Worm (Caenorhabditis elegans) whole organism, young adult: ENCODE data around the gene cisd-3.2.

Source experiments
- B0035.1 ChIP-seq: sonication (generic microtip); optimal IDR thresholded peaks from 2 replicates; lab custom pipeline; 2016; ENCODE audit warnings: missing genetic modification characterization, mild to moderate bottlenecking, missing compliant biosample characterization, missing genotype, missing genetic modification reagents
- C06A6.2 ChIP-seq: fragments of 200-800 bp; sonication (Bioruptor generic); conservative IDR thresholded peaks from 2 replicates; pipeline ENCODE4 v1.3.6; 2022; ENCODE audit warnings: missing genetic modification characterization, missing compliant biosample characterization
- F37B4.10 ChIP-seq: fragments of 200-800 bp; sonication (Bioruptor generic); IDR thresholded peaks from 2 replicates; pipeline ENCODE4 v1.3.6; 2022; ENCODE audit warnings: missing genetic modification characterization, missing compliant biosample characterization
- F39B2.1 ChIP-seq: fragments of 200-800 bp; sonication (Bioruptor generic); IDR thresholded peaks from 2 replicates; pipeline ENCODE4 v1.3.6; 2022; ENCODE audit warnings: missing genetic modification reagents, missing genetic modification characterization, missing compliant biosample characterization
- F57A8.1 ChIP-seq: fragments of 200-800 bp; sonication (Bioruptor generic); optimal IDR thresholded peaks from 2 replicates; lab custom pipeline; 2018; ENCODE audit warnings: mild to moderate bottlenecking, missing genetic modification characterization, moderate library complexity, missing compliant biosample characterization
- K12H6.12 ChIP-seq: fragments of 200-800 bp; sonication (Bioruptor generic); optimal IDR thresholded peaks from 2 replicates; lab custom pipeline; 2018; ENCODE audit warnings: mild to moderate bottlenecking, missing genetic modification characterization, missing compliant biosample characterization
- T07F8.4 ChIP-seq: sonication (generic microtip); optimal IDR thresholded peaks from 2 replicates; lab custom pipeline; 2016; ENCODE audit warnings: mild to moderate bottlenecking, missing genetic modification characterization, moderate library complexity, missing compliant biosample characterization
- T26A5.8 ChIP-seq: sonication (generic microtip); optimal IDR thresholded peaks from 2 replicates; lab custom pipeline; 2016; ENCODE audit warnings: missing genetic modification characterization, missing compliant biosample characterization
- Y79H2A.3 ChIP-seq: fragments of 200-800 bp; sonication (Bioruptor generic); conservative IDR thresholded peaks from 2 replicates; pipeline ENCODE4 v1.3.6; 2022; ENCODE audit warnings: missing genetic modification reagents, missing genetic modification characterization, missing compliant biosample characterization
- attf-6 ChIP-seq: fragments of 200-800 bp; sonication (Bioruptor generic); IDR thresholded peaks from 2 replicates; pipeline ENCODE4 v1.3.6; 2022; ENCODE audit warnings: missing genetic modification reagents, missing genetic modification characterization, missing compliant biosample characterization
- bed-2 ChIP-seq: fragments of 200-800 bp; sonication (Bioruptor generic); IDR thresholded peaks from 2 replicates; pipeline ENCODE4 v1.3.6; 2022; ENCODE audit warnings: missing genetic modification reagents, missing genetic modification characterization, missing compliant biosample characterization
- ceh-100 ChIP-seq: fragments of 200-800 bp; sonication (Bioruptor generic); IDR thresholded peaks from 2 replicates; pipeline ENCODE4 v1.3.6; 2022; ENCODE audit warnings: missing genetic modification reagents, missing genetic modification characterization, missing compliant biosample characterization
- chd-7 ChIP-seq: sonication (generic microtip); optimal IDR thresholded peaks from 2 replicates; lab custom pipeline; 2016; ENCODE audit warnings: mild to moderate bottlenecking, missing genetic modification characterization, moderate library complexity, missing compliant biosample characterization
- egrh-3 ChIP-seq: fragments of 200-800 bp; sonication (Bioruptor generic); IDR thresholded peaks from 2 replicates; pipeline ENCODE4 v1.3.6; 2022; ENCODE audit warnings: missing genetic modification reagents, missing genetic modification characterization, missing compliant biosample characterization
- ekl-4 ChIP-seq: fragments of 200-800 bp; sonication (Bioruptor generic); IDR thresholded peaks from 2 replicates; pipeline ENCODE4 v1.3.6; 2022; ENCODE audit warnings: missing genetic modification reagents, missing genetic modification characterization, missing compliant biosample characterization
- him-1 ChIP-seq: sonication (generic microtip); optimal IDR thresholded peaks from 2 replicates; lab custom pipeline; 2016; ENCODE audit warnings: missing genotype, missing genetic modification reagents, missing genetic modification characterization, missing compliant biosample characterization
- hlh-26 ChIP-seq: fragments of 200-800 bp; sonication (Bioruptor generic); conservative IDR thresholded peaks from 2 replicates; pipeline ENCODE4 v1.3.6; 2022; ENCODE audit warnings: missing genetic modification reagents, missing genetic modification characterization, missing compliant biosample characterization
- hrde-1 ChIP-seq: sonication (generic microtip); optimal IDR thresholded peaks from 2 replicates; lab custom pipeline; 2016; ENCODE audit warnings: missing genetic modification characterization, mild to moderate bottlenecking, missing compliant biosample characterization, moderate library complexity, missing genotype, missing genetic modification reagents, borderline replicate concordance
- hsf-1 ChIP-seq: fragments of 200-800 bp; sonication (Bioruptor generic); IDR thresholded peaks from 2 replicates; pipeline ENCODE4 v1.3.6; 2022; ENCODE audit warnings: missing genetic modification reagents, missing genetic modification characterization, missing compliant biosample characterization
- lin-35 ChIP-seq, 3 experiments: fragments of 150-350 bp in 2 of 3; sonication (generic microtip) in 1 of 3; optimal IDR thresholded peaks; 2 replicates each; lab custom pipeline; 2014 to 2018; ENCODE audit warnings: missing biosample characterization in 3 of 3, missing genetic modification characterization in 3 of 3, missing genetic modification reagents in 3 of 3
- lsl-1 ChIP-seq: fragments of 200-800 bp; sonication (Bioruptor generic); optimal IDR thresholded peaks from 2 replicates; lab custom pipeline; 2018; ENCODE audit warnings: mild to moderate bottlenecking, missing genetic modification characterization, moderate library complexity, missing compliant biosample characterization
- madf-10 ChIP-seq: sonication (generic microtip); optimal IDR thresholded peaks from 2 replicates; lab custom pipeline; 2016; ENCODE audit warnings: mild to moderate bottlenecking, missing genetic modification characterization, missing compliant biosample characterization
- madf-6 ChIP-seq: fragments of 200-800 bp; sonication (Bioruptor generic); IDR thresholded peaks from 2 replicates; pipeline ENCODE4 v1.3.6; 2022; ENCODE audit warnings: missing genetic modification reagents, missing genetic modification characterization, missing compliant biosample characterization
- mel-28 ChIP-seq: sonication (generic microtip); optimal IDR thresholded peaks from 2 replicates; lab custom pipeline; 2016; ENCODE audit warnings: borderline replicate concordance, mild to moderate bottlenecking, missing genetic modification characterization, missing compliant biosample characterization
- nfya-1 ChIP-seq: sonication (generic microtip); optimal IDR thresholded peaks from 2 replicates; lab custom pipeline; 2017; ENCODE audit warnings: antibody characterized with exemption, missing compliant biosample characterization, missing genetic modification characterization, borderline replicate concordance; ENCODE audit not compliant: insufficient read depth
- nhr-80 ChIP-seq: sonication (generic microtip); optimal IDR thresholded peaks from 2 replicates; lab custom pipeline; 2016; ENCODE audit warnings: missing genetic modification characterization, missing compliant biosample characterization
- nhr-90 ChIP-seq: sonication (generic microtip); optimal IDR thresholded peaks from 2 replicates; lab custom pipeline; 2016; ENCODE audit warnings: missing genotype, mild to moderate bottlenecking, missing genetic modification characterization, missing compliant biosample characterization
- pha-4 ChIP-seq: fragments of 150-350 bp; sonication (generic microtip); optimal IDR thresholded peaks from 2 replicates; lab custom pipeline; 2014; ENCODE audit warnings: missing biosample characterization, missing genetic modification reagents, missing genetic modification characterization
- snpc-1.3 ChIP-seq: sonication (generic microtip); optimal IDR thresholded peaks from 2 replicates; lab custom pipeline; 2017; ENCODE audit warnings: missing genetic modification characterization, mild to moderate bottlenecking, missing compliant biosample characterization, antibody characterized with exemption, moderate library complexity, missing genotype, missing genetic modification reagents; ENCODE audit not compliant: insufficient read depth
- zfh-2 ChIP-seq: fragments of 200-800 bp; sonication (Bioruptor generic); conservative IDR thresholded peaks from 2 replicates; pipeline ENCODE4 v1.3.6; 2022; ENCODE audit warnings: missing genetic modification reagents, missing genetic modification characterization, missing compliant biosample characterization

cisd-3.2 gene

ce11 chrIII:1558441-1559159, 18.3 kb downstream of the cisd-3.2 start, which contains the start of the genes eelo-1 and Y67D2.2 (continued):
- TF ChIP-seq nhr-80 (tag; lab: Kevin White, UChicago): no peak
- TF ChIP-seq him-1 (tag; lab: Kevin White, UChicago): no peak
- TF ChIP-seq hlh-26: no peak
- TF ChIP-seq chd-7 (tag; lab: Kevin White, UChicago): no peak
- TF ChIP-seq C06A6.2 (GFP tag; lab: Robert Waterston, UW): no peak
- TF ChIP-seq madf-6 (GFP tag; lab: Robert Waterston, UW): peak; percentile 59; the same call in 1 of the 2 replicates
- TF ChIP-seq pha-4: no peak
- peak; percentile 55; the same call in 1 of the 2 replicates for TF ChIP-seq ekl-4
- TF ChIP-seq lsl-1: peak; percentile 45
- peak; percentile 13 for TF ChIP-seq snpc-1.3 (tag; lab: Kevin White, UChicago)
- no peak for TF ChIP-seq Y79H2A.3 (GFP tag; lab: Robert Waterston, UW)
- peak in 1 of 3 experiments; percentile 58 for TF ChIP-seq lin-35 (GFP tag; optimal IDR thresholded peaks at IDR 0.05; lab: Kevin White, UChicago)
- TF ChIP-seq F57A8.1 (GFP tag; lab: Kevin White, UChicago): no peak
- 0 out of 2 replicates have a peak, but pooled peaks have one; percentile 81 for TF ChIP-seq F37B4.10 (GFP tag; lab: Robert Waterston, UW)

DNA sequence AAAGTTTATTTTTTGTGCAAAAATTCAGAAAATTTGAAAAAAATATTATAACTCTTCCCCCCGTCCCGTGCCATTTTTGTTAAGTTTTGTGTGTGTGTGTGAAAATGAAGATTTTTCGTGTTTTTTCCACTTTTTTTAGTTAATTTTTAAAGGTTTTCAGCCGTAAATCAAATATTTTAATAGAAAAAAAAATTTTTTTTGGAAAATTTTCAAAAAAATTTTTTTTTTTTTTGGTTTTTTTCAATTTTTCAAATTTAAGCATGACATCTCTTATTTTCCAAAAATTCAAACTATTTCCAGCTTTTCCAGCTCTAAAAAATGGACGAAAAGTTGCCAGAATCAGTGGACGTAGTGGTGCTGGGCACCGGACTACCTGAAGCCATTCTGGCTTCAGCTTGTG, 29.7 kb downstream of the cisd-3.2 start, which contains the start of gene rep-1:
rep-1 (plus strand) TSS at position 301 of the 400 bp plus-strand sequence.
- TF ChIP-seq attf-6 (GFP tag; lab: Robert Waterston, UW): no peak
- TF ChIP-seq hrde-1: no peak
- TF ChIP-seq T26A5.8 (tag; lab: Kevin White, UChicago): no peak

ce11 chrIII:1575651-1576050, 35.4 kb downstream of the cisd-3.2 start:
- peak; percentile 57; the same call in 1 of the 2 replicates for TF ChIP-seq egrh-3 (GFP tag; lab: Robert Waterston, UW)
- 0 out of 2 replicates have a peak, but pooled peaks have one; percentile 9 for TF ChIP-seq zfh-2 (GFP tag; lab: Robert Waterston, UW)
- no peak for TF ChIP-seq bed-2 (GFP tag; lab: Robert Waterston, UW)
- TF ChIP-seq, all 124 proteins: peak for 2

DNA sequence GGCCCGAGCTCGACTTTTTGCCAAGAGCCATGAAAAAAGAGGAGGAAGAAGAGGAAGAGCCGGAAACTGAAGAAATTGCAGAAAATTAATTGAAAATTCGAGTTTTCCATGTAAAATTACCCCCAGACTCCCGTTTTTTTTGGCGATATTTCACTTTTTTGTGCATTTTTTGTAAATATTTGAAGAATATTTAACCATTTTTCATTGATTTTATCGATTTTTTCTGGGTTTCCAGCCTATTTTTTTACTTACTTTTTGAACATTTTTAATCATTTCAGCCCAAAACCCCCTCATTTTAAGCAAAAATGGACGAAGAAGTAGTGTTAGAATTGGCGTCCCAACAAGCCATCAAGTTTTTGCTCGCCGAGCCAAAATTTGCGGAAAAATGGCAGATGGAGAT, 36.2 kb downstream of the cisd-3.2 start, which contains the start of gene Y22D7AL.7:
Y22D7AL.7 (plus strand) TSS at position 301 of the 400 bp plus-strand sequence.
- no peak for TF ChIP-seq nhr-90 (tag; lab: Kevin White, UChicago)
- TF ChIP-seq mel-28 (tag; lab: Kevin White, UChicago): no peak
- TF ChIP-seq B0035.1 (tag; lab: Kevin White, UChicago): no peak
- no peak for TF ChIP-seq K12H6.12 (tag; lab: Kevin White, UChicago)

DNA sequence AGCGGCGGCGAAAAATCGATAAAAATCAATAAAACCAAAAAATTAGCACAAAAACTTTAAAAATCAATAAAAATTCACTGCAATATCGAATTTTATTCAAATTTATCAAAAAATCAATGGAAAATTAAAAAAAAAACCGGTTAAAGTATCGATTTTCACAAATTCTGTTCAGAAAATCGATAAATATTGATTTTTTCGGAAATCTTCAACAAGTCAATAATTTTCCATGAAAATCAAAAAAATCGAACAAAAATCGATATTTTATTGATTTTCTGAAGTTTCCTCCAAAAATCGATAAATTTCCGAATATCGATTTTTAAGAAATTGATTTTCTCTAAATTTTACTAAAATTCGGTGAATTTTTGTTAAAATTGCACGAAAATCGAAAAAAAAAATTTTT, 38.3 kb downstream of the cisd-3.2 start:
- no peak for TF ChIP-seq F39B2.1 (GFP tag; lab: Robert Waterston, UW)
- TF ChIP-seq nfya-1 (tag; lab: Kevin White, UChicago): no peak
- TF ChIP-seq madf-6 (GFP tag; lab: Robert Waterston, UW): no peak
- no peak for TF ChIP-seq T07F8.4 (tag; lab: Kevin White, UChicago)
- no peak for TF ChIP-seq egrh-3 (GFP tag; lab: Robert Waterston, UW)
- TF ChIP-seq hsf-1 (GFP tag; lab: Robert Waterston, UW): no peak
- no peak for TF ChIP-seq ceh-100
- no peak for TF ChIP-seq madf-10 (tag; lab: Kevin White, UChicago)
- no peak for TF ChIP-seq chd-7 (tag; lab: Kevin White, UChicago)
- no peak for TF ChIP-seq lin-35 (GFP tag; optimal IDR thresholded peaks at IDR 0.05; lab: Kevin White, UChicago)
